Worm (Caenorhabditis elegans) whole organism, L3 larva: ENCODE measurements around the gene C27D6.15.

Source experiments
- aly-2 ChIP-seq: fragments of 150-350 bp; optimal IDR thresholded peaks from 2 replicates; lab custom pipeline; 2014; ENCODE audit warnings: missing biosample characterization, missing genetic modification characterization
- ceh-82 ChIP-seq: fragments of 150-350 bp; optimal IDR thresholded peaks from 2 replicates; lab custom pipeline; 2014; ENCODE audit warnings: missing biosample characterization, missing genetic modification characterization
- elt-2 ChIP-seq: sonication (generic microtip); optimal IDR thresholded peaks from 2 replicates; lab custom pipeline; 2016; ENCODE audit warnings: missing genetic modification reagents, mild to moderate bottlenecking, missing genetic modification characterization, missing compliant biosample characterization
- elt-3 ChIP-seq, 3 experiments: fragments of 150-350 bp in 1 of 3; sonication (generic microtip) in 2 of 3; optimal IDR thresholded peaks; 2 replicates in 2 of 3; 4 replicates in 1 of 3; lab custom pipeline; 2014 to 2017; ENCODE audit warnings: missing biosample characterization in 3 of 3, missing genetic modification characterization in 3 of 3
- nhr-11 ChIP-seq: fragments of 150-350 bp; optimal IDR thresholded peaks from 2 replicates; lab custom pipeline; 2014; ENCODE audit warnings: missing biosample characterization, missing genetic modification characterization
- nhr-23 ChIP-seq: fragments of 150-350 bp; optimal IDR thresholded peaks from 2 replicates; lab custom pipeline; 2014; ENCODE audit warnings: missing biosample characterization, missing genetic modification reagents, missing genetic modification characterization
- nhr-237 ChIP-seq: fragments of 150-350 bp; optimal IDR thresholded peaks from 2 replicates; lab custom pipeline; 2014; ENCODE audit warnings: missing biosample characterization, missing genetic modification characterization
- nhr-76 ChIP-seq: fragments of 150-350 bp; sonication (generic microtip); optimal IDR thresholded peaks from 5 replicates; lab custom pipeline; 2014; ENCODE audit warnings: missing biosample characterization, missing genetic modification characterization
- pha-4 ChIP-seq: fragments of 150-350 bp; optimal IDR thresholded peaks from 2 replicates; lab custom pipeline; 2014; ENCODE audit warnings: missing biosample characterization, missing genetic modification reagents, missing genetic modification characterization
- skn-1 ChIP-seq: fragments of 150-350 bp; optimal IDR thresholded peaks from 2 replicates; lab custom pipeline; 2014; ENCODE audit warnings: missing biosample characterization, missing genetic modification characterization
- snpc-4 ChIP-seq: fragments of 150-350 bp; optimal IDR thresholded peaks from 2 replicates; lab custom pipeline; 2014; ENCODE audit warnings: missing biosample characterization, missing genetic modification characterization
- unc-62 ChIP-seq: fragments of 150-350 bp; sonication (generic microtip); optimal IDR thresholded peaks from 4 replicates; lab custom pipeline; 2014; ENCODE audit warnings: missing biosample characterization, missing genetic modification reagents, missing genetic modification characterization
- ztf-11 ChIP-seq: fragments of 150-350 bp; optimal IDR thresholded peaks from 2 replicates; lab custom pipeline; 2014; ENCODE audit warnings: missing biosample characterization, missing genetic modification characterization

ce11 chrII:5187469-5187868 lies 15.8 kb downstream of the C27D6.15 start, which contains the start of gene crh-2:
- no peak for TF ChIP-seq pha-4
- no peak for TF ChIP-seq nhr-11 (tag; lab: Kevin White, UChicago)
- no peak for TF ChIP-seq ztf-11 (tag; lab: Kevin White, UChicago)
- no peak for TF ChIP-seq skn-1 (tag; lab: Kevin White, UChicago)
- TF ChIP-seq nhr-23 (tag; lab: Kevin White, UChicago), result no peak
- no peak for TF ChIP-seq ceh-82 (tag; lab: Kevin White, UChicago)
- no peak for TF ChIP-seq unc-62 (GFP tag; lab: Kevin White, UChicago)
- no peak for TF ChIP-seq elt-3 (tag; optimal IDR thresholded peaks at IDR 0.05; lab: Kevin White, UChicago)
- no peak for TF ChIP-seq nhr-237 (tag; lab: Kevin White, UChicago)
- TF ChIP-seq snpc-4 (tag; lab: Kevin White, UChicago), result no peak
- no peak for TF ChIP-seq aly-2 (tag; lab: Kevin White, UChicago)
- no peak for TF ChIP-seq elt-2 (tag; lab: Kevin White, UChicago)
- TF ChIP-seq nhr-76 (tag; lab: Kevin White, UChicago), result no peak
